Worm (Caenorhabditis elegans): ENCODE data around the gene srsx-24.

Gene srsx-24

ce11 chrV:7369578-7369977 is 9.7 kb downstream of the srsx-24 start, which contains the start of gene srj-14:
srj-14 (plus strand) TSS chrV:7369708.
- TF ChIP-seq mml-1 (tag; optimal IDR thresholded peaks at IDR 0.05), result no peak
- no peak for TF ChIP-seq nhr-67 (tag; optimal IDR thresholded peaks at IDR 0.05)
- TF ChIP-seq pha-4 (tag; optimal IDR thresholded peaks at IDR 0.05), result no peak
- no peak for TF ChIP-seq nhr-237 (tag; optimal IDR thresholded peaks at IDR 0.05)
- no peak for TF ChIP-seq nhr-43 (tag; optimal IDR thresholded peaks at IDR 0.05; ENCODE audit: poor library complexity, severe bottlenecking)
- no peak for TF ChIP-seq ztf-11 (tag; optimal IDR thresholded peaks at IDR 0.05)
- TF ChIP-seq nhr-23 (tag; optimal IDR thresholded peaks at IDR 0.05), result no peak
- no peak for TF ChIP-seq lsy-12 (tag; optimal IDR thresholded peaks at IDR 0.05)
- no peak for TF ChIP-seq jun-1 (tag; optimal IDR thresholded peaks at IDR 0.05)
- TF ChIP-seq egl-27 (tag; optimal IDR thresholded peaks at IDR 0.05), result no peak
- TF ChIP-seq egl-5 (tag; optimal IDR thresholded peaks at IDR 0.05), result no peak
- no peak for TF ChIP-seq nfya-1 (tag; optimal IDR thresholded peaks at IDR 0.05; ENCODE audit: insufficient read depth)

ce11 chrV:7364951-7365350 is 14.3 kb downstream of the srsx-24 start, which contains the start of gene exc-13:
exc-13 (plus strand) TSS chrV:7365251.
- TF ChIP-seq ceh-82 (tag; optimal IDR thresholded peaks at IDR 0.05), result no peak
- TF ChIP-seq ZK546.5 (tag; optimal IDR thresholded peaks at IDR 0.05), result no peak
- no peak for TF ChIP-seq nhr-25 (tag; optimal IDR thresholded peaks at IDR 0.05)
- no peak for TF ChIP-seq nhr-11 (tag; optimal IDR thresholded peaks at IDR 0.05)
- peak; percentile 2 for TF ChIP-seq lin-39 (tag; optimal IDR thresholded peaks at IDR 0.05)
- TF ChIP-seq pqm-1 (tag; optimal IDR thresholded peaks at IDR 0.05), result no peak
- TF ChIP-seq elt-3 (tag; optimal IDR thresholded peaks at IDR 0.05), result no peak
- TF ChIP-seq mml-1 (tag; optimal IDR thresholded peaks at IDR 0.05), result no peak

- TF ChIP-seq nhr-67 (tag; optimal IDR thresholded peaks at IDR 0.05), result no peak
- TF ChIP-seq ceh-9 (tag; optimal IDR thresholded peaks at IDR 0.05), result no peak
- TF ChIP-seq elt-2 (tag; optimal IDR thresholded peaks at IDR 0.05), result peak; percentile 86
- peak; percentile 79 for TF ChIP-seq pqm-1 (tag; optimal IDR thresholded peaks at IDR 0.05)
- no peak for TF ChIP-seq elt-3 (tag; optimal IDR thresholded peaks at IDR 0.05)
- no peak for TF ChIP-seq nhr-43 (tag; optimal IDR thresholded peaks at IDR 0.05; ENCODE audit: poor library complexity, severe bottlenecking)
- no peak for TF ChIP-seq R02D3.7 (tag; optimal IDR thresholded peaks at IDR 0.05)
Observed at ce11 chrV:7364059-7364458, 15.2 kb downstream of the srsx-24 start, which contains the start of gene cyp-35A2. cyp-35A2 (minus strand) TSS chrV:7364182.

ce11 chrV:7361673-7362072 is 17.6 kb downstream of the srsx-24 start, which contains the start of gene cyp-35A1:
cyp-35A1 (minus strand) TSS chrV:7361773.
- no peak for TF ChIP-seq sea-2 (GFP tag; optimal IDR thresholded peaks at IDR 0.05)
- TF ChIP-seq ztf-4 (tag; optimal IDR thresholded peaks at IDR 0.05), result no peak
- TF ChIP-seq nhr-76 (tag; optimal IDR thresholded peaks at IDR 0.05), result no peak
- TF ChIP-seq lin-15B (tag; optimal IDR thresholded peaks at IDR 0.05), result no peak
- no peak for TF ChIP-seq R02D3.7 (tag; optimal IDR thresholded peaks at IDR 0.05)
- no peak for TF ChIP-seq jun-1 (tag; optimal IDR thresholded peaks at IDR 0.05)
- no peak for TF ChIP-seq nhr-67 (tag; optimal IDR thresholded peaks at IDR 0.05)
- no peak for TF ChIP-seq pha-4 (tag; optimal IDR thresholded peaks at IDR 0.05)
- no peak for TF ChIP-seq nhr-28 (tag; optimal IDR thresholded peaks at IDR 0.05)
- TF ChIP-seq mdl-1 (tag; optimal IDR thresholded peaks at IDR 0.05), result no peak
- no peak for TF ChIP-seq fkh-2 (tag; optimal IDR thresholded peaks at IDR 0.05)
- TF ChIP-seq ceh-28 (tag; optimal IDR thresholded peaks at IDR 0.05), result no peak
- no peak for TF ChIP-seq eor-1 (tag; optimal IDR thresholded peaks at IDR 0.05)
- no peak for TF ChIP-seq lsy-12 (tag; optimal IDR thresholded peaks at IDR 0.05)
- no peak for TF ChIP-seq nfya-1 (tag; optimal IDR thresholded peaks at IDR 0.05; ENCODE audit: insufficient read depth)

- TF ChIP-seq ZK546.5 (tag; optimal IDR thresholded peaks at IDR 0.05), result no peak
Observed at ce11 chrV:7357132-7357531, 22.2 kb downstream of the srsx-24 start, which contains the start of gene C03G6.6. C03G6.6 (plus strand) TSS chrV:7357432.

ce11 chrV:7356684-7357083 is 22.6 kb downstream of the srsx-24 start, which contains the start of gene C03G6.21:
C03G6.21 (minus strand) TSS chrV:7356784.
- TF ChIP-seq mdl-1 (tag; optimal IDR thresholded peaks at IDR 0.05), result no peak
- no peak for TF ChIP-seq skn-1 (tag; optimal IDR thresholded peaks at IDR 0.05)
- no peak for TF ChIP-seq elt-1 (tag; optimal IDR thresholded peaks at IDR 0.05)
- no peak for TF ChIP-seq elt-3 (tag; optimal IDR thresholded peaks at IDR 0.05)
- no peak for TF ChIP-seq nhr-67 (tag; optimal IDR thresholded peaks at IDR 0.05)
- no peak for TF ChIP-seq R02D3.7 (tag; optimal IDR thresholded peaks at IDR 0.05)
- TF ChIP-seq fkh-10 (GFP tag; optimal IDR thresholded peaks at IDR 0.05), result no peak
- TF ChIP-seq ama-1 (optimal IDR thresholded peaks at IDR 0.05), result no peak
- TF ChIP-seq tbx-2 (tag; optimal IDR thresholded peaks at IDR 0.05), result no peak
- no peak for TF ChIP-seq lsy-12 (tag; optimal IDR thresholded peaks at IDR 0.05)
- TF ChIP-seq ceh-82 (tag; optimal IDR thresholded peaks at IDR 0.05), result no peak
- TF ChIP-seq jun-1 (tag; optimal IDR thresholded peaks at IDR 0.05), result no peak
- no peak for TF ChIP-seq nhr-23 (tag; optimal IDR thresholded peaks at IDR 0.05)
- TF ChIP-seq pqm-1 (tag; optimal IDR thresholded peaks at IDR 0.05), result no peak
- TF ChIP-seq egl-27 (tag; optimal IDR thresholded peaks at IDR 0.05), result no peak
- TF ChIP-seq ceh-16 (tag; optimal IDR thresholded peaks at IDR 0.05), result no peak
- no peak for TF ChIP-seq lin-39 (tag; optimal IDR thresholded peaks at IDR 0.05)
- TF ChIP-seq nhr-237 (tag; optimal IDR thresholded peaks at IDR 0.05), result no peak

Data from whole organism, L3 larva.